Worm (Caenorhabditis elegans) whole organism, early embryonic: ENCODE data around the gene C40A11.7.

ENCODE experiments used
- B0310.2 ChIP-seq: sonication (generic microtip); optimal IDR thresholded peaks from 2 replicates; lab custom pipeline; 2016; ENCODE audit warnings: mild to moderate bottlenecking, missing genetic modification characterization, missing compliant biosample characterization
- F13C5.2 ChIP-seq: sonication (generic microtip); optimal IDR thresholded peaks from 2 replicates; lab custom pipeline; 2017; ENCODE audit warnings: mild to moderate bottlenecking, missing genetic modification characterization, inconsistent platforms, missing compliant biosample characterization
- aly-1 ChIP-seq: sonication (generic microtip); optimal IDR thresholded peaks from 2 replicates; lab custom pipeline; 2016; ENCODE audit warnings: missing genetic modification characterization, missing compliant biosample characterization
- ama-1 ChIP-seq: fragments of 150-350 bp; optimal IDR thresholded peaks from 2 replicates; lab custom pipeline; 2014
- ceh-13 ChIP-seq: fragments of 200-800 bp; sonication (Bioruptor generic); optimal IDR thresholded peaks from 2 replicates; lab custom pipeline; 2018; ENCODE audit warnings: mild to moderate bottlenecking, missing genetic modification characterization, missing compliant biosample characterization
- ceh-36 ChIP-seq: sonication (generic microtip); optimal IDR thresholded peaks from 2 replicates; lab custom pipeline; 2016; ENCODE audit warnings: missing genetic modification characterization, inconsistent platforms, missing compliant biosample characterization
- ets-7 ChIP-seq: sonication (generic microtip); optimal IDR thresholded peaks from 2 replicates; lab custom pipeline; 2016; ENCODE audit warnings: missing genotype, missing genetic modification characterization, missing compliant biosample characterization
- flt-1 ChIP-seq: fragments of 200-800 bp; sonication (Bioruptor generic); IDR thresholded peaks from 2 replicates; pipeline ENCODE4 v1.3.6; 2022; ENCODE audit warnings: missing genetic modification characterization, missing compliant biosample characterization
- hmbx-1 ChIP-seq: sonication (generic microtip); optimal IDR thresholded peaks from 2 replicates; lab custom pipeline; 2016; ENCODE audit warnings: mild to moderate bottlenecking, missing genetic modification characterization, missing compliant biosample characterization
- hmg-4 ChIP-seq: fragments of 200-800 bp; sonication (Bioruptor generic); optimal IDR thresholded peaks from 2 replicates; lab custom pipeline; 2018; ENCODE audit warnings: mild to moderate bottlenecking, missing genetic modification characterization, missing compliant biosample characterization
- hnd-1 ChIP-seq: sonication (generic microtip); optimal IDR thresholded peaks from 2 replicates; lab custom pipeline; 2016; ENCODE audit warnings: missing genetic modification characterization, missing compliant biosample characterization
- pes-1 ChIP-seq: fragments of 200-800 bp; sonication (Bioruptor generic); IDR thresholded peaks from 2 replicates; pipeline ENCODE4 v1.3.6; 2022; ENCODE audit warnings: missing genetic modification reagents, missing genetic modification characterization, missing compliant biosample characterization
- scrt-1 ChIP-seq: fragments of 200-800 bp; sonication (Bioruptor generic); IDR thresholded peaks from 2 replicates; pipeline ENCODE4 v1.3.6; 2022; ENCODE audit warnings: missing genetic modification characterization, missing compliant biosample characterization
- sea-1 ChIP-seq: fragments of 200-800 bp; sonication (Bioruptor generic); conservative IDR thresholded peaks from 2 replicates; pipeline ENCODE4 v1.3.6; 2022; ENCODE audit warnings: missing genetic modification characterization, missing compliant biosample characterization
- tbx-11 ChIP-seq: fragments of 200-800 bp; sonication (Bioruptor generic); IDR thresholded peaks from 2 replicates; pipeline ENCODE4 v1.3.6; 2022; ENCODE audit warnings: missing genetic modification characterization, missing compliant biosample characterization
- tbx-37 ChIP-seq: fragments of 200-800 bp; sonication (Bioruptor generic); conservative IDR thresholded peaks from 2 replicates; pipeline ENCODE4 v1.3.6; 2022; ENCODE audit warnings: missing genetic modification reagents, missing genetic modification characterization, missing compliant biosample characterization
- tra-4 ChIP-seq: sonication (generic microtip); optimal IDR thresholded peaks from 2 replicates; lab custom pipeline; 2017; ENCODE audit warnings: missing genetic modification characterization, missing compliant biosample characterization

The C40A11.7 gene

DNA sequence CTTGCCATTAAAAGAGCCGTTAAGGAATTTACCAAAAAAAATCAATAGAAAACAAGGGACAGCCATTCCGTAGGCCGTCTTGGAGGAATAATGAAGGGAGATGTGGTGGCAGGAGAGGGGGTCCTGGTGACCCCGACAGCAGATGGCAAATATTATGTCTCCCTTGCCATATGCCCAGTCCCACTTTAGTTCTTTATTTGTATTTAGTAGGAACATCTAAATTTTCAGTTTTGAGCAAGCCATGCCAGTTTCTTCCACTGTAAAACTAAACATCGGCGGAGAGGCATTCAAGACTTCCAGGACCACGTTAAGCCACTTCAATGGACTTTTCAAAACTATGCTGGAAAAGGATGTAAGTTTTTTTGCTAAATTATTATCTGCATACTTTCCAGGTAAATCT lies 13.2 kb downstream of the C40A11.7 start, which contains the start of gene C40A11.4:
C40A11.4 (plus strand) TSS at position 188 of the 400 bp plus-strand sequence.
- TF ChIP-seq flt-1, result no peak
- TF ChIP-seq ceh-13 (GFP tag; lab: Kevin White, UChicago), result no peak
- TF ChIP-seq tbx-37 (GFP tag; lab: Robert Waterston, UW), result no peak
- no peak for TF ChIP-seq tbx-11
- TF ChIP-seq ceh-36 (tag; lab: Kevin White, UChicago), result no peak
- TF ChIP-seq sea-1, result no peak
- no peak for TF ChIP-seq scrt-1
- TF ChIP-seq ets-7, result no peak
- TF ChIP-seq hmbx-1 (tag; lab: Kevin White, UChicago), result no peak
- no peak for TF ChIP-seq pes-1 (GFP tag; lab: Robert Waterston, UW)
- TF ChIP-seq hnd-1 (tag; lab: Kevin White, UChicago), result no peak
- no peak for TF ChIP-seq aly-1 (tag; lab: Kevin White, UChicago)
- TF ChIP-seq tra-4 (tag; lab: Kevin White, UChicago), result no peak
- no peak for TF ChIP-seq F13C5.2
- no peak for TF ChIP-seq hmg-4 (GFP tag; lab: Kevin White, UChicago)
- no peak for TF ChIP-seq B0310.2 (tag; lab: Kevin White, UChicago)

DNA sequence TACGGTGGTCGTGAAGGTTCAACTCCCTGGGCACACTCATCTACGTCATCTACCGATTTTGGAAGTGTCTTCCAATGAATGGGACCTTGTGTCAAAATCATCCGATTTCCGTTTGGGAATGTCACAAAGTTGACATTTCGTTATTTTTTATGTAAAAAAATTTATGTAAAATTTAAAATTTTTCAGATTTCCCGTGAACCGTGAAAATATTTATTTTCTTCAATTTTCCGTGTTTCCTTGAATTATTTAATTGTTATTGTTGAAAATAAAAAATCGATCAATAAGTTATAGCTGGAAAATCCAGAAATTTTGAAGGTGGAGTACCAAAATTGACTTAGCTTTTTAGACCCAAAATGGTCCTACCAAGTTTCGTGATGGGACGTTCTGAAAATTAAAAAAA lies 14.8 kb downstream of the C40A11.7 start, which contains the start of gene hpo-7:
hpo-7 (minus strand) TSS at position 101 of the 400 bp plus-strand sequence.
- TF ChIP-seq ceh-13 (GFP tag; lab: Kevin White, UChicago) (no peak), F13C5.2 (no peak), hnd-1 (tag; lab: Kevin White, UChicago) (no peak), scrt-1 (no peak), tra-4 (tag; lab: Kevin White, UChicago) (no peak), hmbx-1 (tag; lab: Kevin White, UChicago) (no peak), pes-1 (GFP tag; lab: Robert Waterston, UW) (no peak), ceh-36 (tag; lab: Kevin White, UChicago) (no peak)

DNA sequence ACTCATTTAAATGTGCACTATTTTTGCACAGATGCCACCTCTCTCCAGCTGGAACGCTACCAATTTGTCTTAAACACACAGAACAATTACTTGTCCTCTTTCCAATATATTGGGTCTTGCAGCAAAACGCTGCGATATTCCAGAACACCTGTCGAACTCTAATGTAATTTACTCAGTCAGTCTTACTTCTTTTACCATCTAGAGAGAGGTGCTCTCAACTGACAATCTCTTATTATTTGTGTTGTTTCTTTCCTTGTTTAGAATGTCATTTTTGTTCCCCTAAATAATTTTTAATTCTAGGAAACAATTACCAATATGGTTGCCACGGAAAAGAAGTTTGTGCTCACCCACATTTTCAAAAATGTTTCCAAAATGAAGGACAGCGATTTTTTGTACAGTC lies 19.6 kb downstream of the C40A11.7 start, which contains the start of gene sdz-28:
sdz-28 (plus strand) TSS at position 301 of the 400 bp plus-strand sequence.
- TF ChIP-seq hmbx-1 (tag; lab: Kevin White, UChicago) (no peak), ets-7 (no peak), tbx-11 (no peak), B0310.2 (tag; lab: Kevin White, UChicago) (no peak), sea-1 (no peak), aly-1 (tag; lab: Kevin White, UChicago) (no peak), hmg-4 (GFP tag; lab: Kevin White, UChicago) (no peak)

DNA sequence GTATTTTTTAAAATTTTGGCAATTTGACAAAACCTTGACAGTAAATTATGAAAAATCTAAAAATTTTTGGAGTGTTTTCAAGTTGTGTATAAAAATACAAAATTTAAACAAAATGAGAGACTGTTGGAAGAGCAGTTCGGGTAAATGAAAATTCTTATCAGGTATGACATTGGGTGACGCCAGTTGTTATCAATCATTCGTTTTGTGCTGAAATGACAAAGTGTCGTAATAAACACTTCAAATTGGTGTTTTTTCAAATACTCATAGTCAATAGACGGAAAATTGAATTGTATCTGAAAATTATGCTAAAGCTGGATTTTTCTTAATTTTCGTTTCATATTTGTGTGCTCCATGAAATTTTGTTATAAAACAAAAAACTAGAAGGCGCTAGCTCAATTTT lies 27.6 kb downstream of the C40A11.7 start:
- no peak for TF ChIP-seq hmg-4 (GFP tag; lab: Kevin White, UChicago)
- no peak for TF ChIP-seq scrt-1
- TF ChIP-seq ets-7, result no peak
- TF ChIP-seq sea-1, result no peak

DNA sequence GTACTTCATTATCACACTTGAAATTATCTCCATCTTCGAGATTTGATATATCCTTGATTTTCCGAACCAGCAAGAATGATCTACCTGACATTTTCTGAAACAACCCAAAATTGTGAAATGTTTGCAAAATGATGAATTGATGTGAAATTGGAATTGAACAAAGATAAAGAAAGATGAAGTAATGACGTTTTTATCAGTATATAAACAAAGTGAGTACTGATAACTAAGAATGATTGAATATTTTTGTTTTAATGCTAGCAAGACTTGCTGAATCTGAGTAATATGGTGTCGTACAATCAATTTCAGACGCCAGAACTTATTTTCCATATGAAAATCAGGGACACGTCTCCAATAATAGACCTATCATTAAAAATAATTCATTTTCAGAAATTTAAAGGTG lies 28.3 kb downstream of the C40A11.7 start, which contains the start of gene math-37:
math-37 (minus strand) TSS at position 101 of the 400 bp plus-strand sequence.
- no peak for TF ChIP-seq pes-1 (GFP tag; lab: Robert Waterston, UW)
- no peak for TF ChIP-seq ets-7
- no peak for TF ChIP-seq hnd-1 (tag; lab: Kevin White, UChicago)
- no peak for TF ChIP-seq aly-1 (tag; lab: Kevin White, UChicago)
- TF ChIP-seq ceh-13 (GFP tag; lab: Kevin White, UChicago), result no peak
- no peak for TF ChIP-seq hmg-4 (GFP tag; lab: Kevin White, UChicago)
- no peak for TF ChIP-seq tbx-11
- TF ChIP-seq ceh-36 (tag; lab: Kevin White, UChicago), result no peak
- TF ChIP-seq tbx-37 (GFP tag; lab: Robert Waterston, UW), result no peak
- TF ChIP-seq hmbx-1 (tag; lab: Kevin White, UChicago), result no peak
- TF ChIP-seq sea-1, result no peak
- no peak for TF ChIP-seq ama-1 (lab: Kevin White, UChicago)
- TF ChIP-seq F13C5.2, result no peak
- no peak for TF ChIP-seq scrt-1
- no peak for TF ChIP-seq tra-4 (tag; lab: Kevin White, UChicago)
- no peak for TF ChIP-seq flt-1
- no peak for TF ChIP-seq B0310.2 (tag; lab: Kevin White, UChicago)

DNA sequence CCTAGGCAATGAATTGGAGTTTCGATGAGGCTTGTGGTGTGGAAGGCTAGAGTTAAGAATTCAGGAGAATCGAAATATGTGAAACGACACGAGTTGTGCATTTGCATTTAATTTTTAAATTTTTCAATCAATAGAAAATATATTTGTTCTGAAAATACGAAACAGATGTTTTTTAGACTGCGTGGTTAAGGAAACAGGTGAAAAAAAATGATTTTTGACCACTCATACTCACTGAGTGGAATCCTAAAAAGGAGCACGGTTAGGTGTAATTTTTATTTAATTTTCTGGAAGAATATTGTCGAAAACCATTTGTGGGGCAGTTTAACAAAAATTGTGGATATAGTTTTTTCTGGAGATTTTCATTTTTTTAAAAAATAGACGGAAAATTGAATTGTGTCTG lies 33.6 kb downstream of the C40A11.7 start, which contains the start of gene srh-195:
srh-195 (minus strand) TSS at position 101 of the 400 bp plus-strand sequence.
- TF ChIP-seq F13C5.2, result no peak
- no peak for TF ChIP-seq tbx-37 (GFP tag; lab: Robert Waterston, UW)
- no peak for TF ChIP-seq hnd-1 (tag; lab: Kevin White, UChicago)
- TF ChIP-seq hmbx-1 (tag; lab: Kevin White, UChicago), result no peak
- TF ChIP-seq B0310.2 (tag; lab: Kevin White, UChicago), result no peak
- no peak for TF ChIP-seq sea-1

DNA sequence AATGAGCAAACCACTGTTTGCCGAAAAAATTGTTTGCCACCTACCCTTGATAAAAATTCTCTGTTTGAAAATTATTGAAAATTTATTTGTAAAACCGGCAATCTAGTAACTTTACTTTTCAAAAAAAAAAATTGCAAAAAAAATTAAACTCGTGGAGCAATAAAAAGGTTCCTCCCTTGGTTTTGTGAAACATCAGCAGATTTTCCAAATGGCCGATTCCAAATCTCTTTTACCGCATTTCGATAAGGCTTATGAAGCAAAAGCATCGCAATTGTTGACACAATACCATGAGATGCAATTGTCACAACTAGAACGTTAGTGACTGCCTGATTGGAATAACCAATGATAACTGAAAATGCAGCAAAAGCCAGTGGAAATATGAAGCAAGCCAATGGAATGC lies 35.9 kb downstream of the C40A11.7 start:
- TF ChIP-seq ama-1 (lab: Kevin White, UChicago), result no peak
- no peak for TF ChIP-seq aly-1 (tag; lab: Kevin White, UChicago)
- TF ChIP-seq pes-1 (GFP tag; lab: Robert Waterston, UW), result no peak
- TF ChIP-seq hmg-4 (GFP tag; lab: Kevin White, UChicago), result no peak
- TF ChIP-seq tra-4 (tag; lab: Kevin White, UChicago), result no peak
- TF ChIP-seq scrt-1, result no peak
- TF ChIP-seq tbx-37 (GFP tag; lab: Robert Waterston, UW), result no peak
- no peak for TF ChIP-seq ceh-36 (tag; lab: Kevin White, UChicago)
- no peak for TF ChIP-seq B0310.2 (tag; lab: Kevin White, UChicago)
- TF ChIP-seq tbx-11, result no peak
- no peak for TF ChIP-seq sea-1
- TF ChIP-seq ets-7, result no peak
- no peak for TF ChIP-seq F13C5.2
- TF ChIP-seq flt-1, result no peak
- TF ChIP-seq ceh-13 (GFP tag; lab: Kevin White, UChicago), result no peak
- no peak for TF ChIP-seq hnd-1 (tag; lab: Kevin White, UChicago)
- no peak for TF ChIP-seq hmbx-1 (tag; lab: Kevin White, UChicago)

DNA sequence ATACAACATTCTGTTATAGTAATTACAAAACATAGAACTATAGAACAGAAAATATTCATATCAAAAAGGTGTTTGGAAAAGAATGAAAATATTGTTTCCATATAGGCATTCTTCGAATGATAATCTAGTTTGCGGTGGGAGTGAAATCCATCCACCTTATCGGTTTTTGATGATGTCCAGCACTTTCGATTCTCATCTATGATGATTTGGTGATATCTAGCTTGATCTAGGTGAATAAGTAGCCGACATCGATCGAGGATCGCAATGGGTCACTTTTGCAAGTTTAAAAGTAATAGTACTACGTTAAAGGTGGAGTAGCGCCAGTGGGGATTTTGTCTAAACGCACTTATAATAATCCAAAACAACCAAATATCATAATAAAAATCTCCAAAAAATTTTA lies 37.4 kb downstream of the C40A11.7 start, which contains the start of gene R52.6:
R52.6 (minus strand) TSS at position 101 of the 400 bp plus-strand sequence.
- TF ChIP-seq hnd-1 (tag; lab: Kevin White, UChicago) (no peak), hmg-4 (GFP tag; lab: Kevin White, UChicago) (no peak), sea-1 (no peak), ceh-36 (tag; lab: Kevin White, UChicago) (no peak), B0310.2 (tag; lab: Kevin White, UChicago) (no peak), ama-1 (lab: Kevin White, UChicago) (no peak), aly-1 (tag; lab: Kevin White, UChicago) (no peak), scrt-1 (no peak), hmbx-1 (tag; lab: Kevin White, UChicago) (no peak), tra-4 (tag; lab: Kevin White, UChicago) (no peak), ets-7 (no peak), tbx-11 (no peak), pes-1 (GFP tag; lab: Robert Waterston, UW) (no peak)
